Worm (Caenorhabditis elegans) whole organism, L4/young adult: ENCODE measurements around the gene ZK721.4.

Source experiments
- dao-5 ChIP-seq: sonication (generic microtip); optimal IDR thresholded peaks from 2 replicates; lab custom pipeline; 2016; ENCODE audit warnings: missing genotype, missing genetic modification characterization, moderate library complexity, missing compliant biosample characterization
- him-1 ChIP-seq: sonication (generic microtip); optimal IDR thresholded peaks from 2 replicates; lab custom pipeline; 2016; ENCODE audit warnings: missing genotype, missing genetic modification reagents, missing genetic modification characterization, missing compliant biosample characterization

DNA sequence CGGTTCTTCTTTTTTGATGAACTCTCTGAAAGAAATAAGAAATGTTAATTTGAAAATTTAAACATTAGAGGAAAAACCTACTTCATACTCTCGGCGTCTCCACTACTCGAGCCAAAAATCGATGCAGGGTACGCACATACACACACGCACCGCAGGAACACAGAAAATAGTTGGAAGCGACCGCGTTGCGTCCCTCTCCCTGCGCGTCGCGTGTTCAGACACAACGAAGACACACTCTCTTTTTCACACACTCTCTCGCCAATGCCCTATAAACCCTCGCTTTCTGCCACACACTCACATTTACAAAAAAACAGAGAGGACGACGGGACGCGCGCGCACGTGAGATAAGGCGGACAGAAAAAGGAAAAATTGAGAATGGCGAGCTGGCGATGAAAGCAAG lies 32.2 kb downstream of the ZK721.4 start, which contains the start of gene R04E5.9:
- TF ChIP-seq him-1 = peak; percentile 98
- TF ChIP-seq dao-5 (tag; lab: Kevin White, UChicago) = peak; percentile 42
